Worm (Caenorhabditis elegans): Measurements from ENCODE around the gene fcmt-1.

- TF ChIP-seq ceh-13 (GFP tag; optimal IDR thresholded peaks at IDR 0.05) (no peak), hnd-1 (tag; optimal IDR thresholded peaks at IDR 0.05) (no peak), tbx-37 (GFP tag; conservative IDR thresholded peaks at IDR 0.05) (no peak), F13C5.2 (tag; optimal IDR thresholded peaks at IDR 0.05) (no peak), ama-1 (optimal IDR thresholded peaks at IDR 0.05) (no peak), aly-1 (tag; optimal IDR thresholded peaks at IDR 0.05) (no peak), pes-1 (GFP tag; IDR thresholded peaks at IDR 0.05) (no peak)
Observed at ce11 chrII:11748494-11748893, 39.1 kb upstream of the fcmt-1 start, which contains the start of the genes F44E5.17 and gpb-1.

Data from whole organism, early embryonic.